Fruit fly (Drosophila melanogaster): ENCODE results near the gene SNF4Agamma.
A peak's percentile ranks its signal among the peaks of the same experiment; 100 is the strongest.

SNF4Agamma gene

DNA sequence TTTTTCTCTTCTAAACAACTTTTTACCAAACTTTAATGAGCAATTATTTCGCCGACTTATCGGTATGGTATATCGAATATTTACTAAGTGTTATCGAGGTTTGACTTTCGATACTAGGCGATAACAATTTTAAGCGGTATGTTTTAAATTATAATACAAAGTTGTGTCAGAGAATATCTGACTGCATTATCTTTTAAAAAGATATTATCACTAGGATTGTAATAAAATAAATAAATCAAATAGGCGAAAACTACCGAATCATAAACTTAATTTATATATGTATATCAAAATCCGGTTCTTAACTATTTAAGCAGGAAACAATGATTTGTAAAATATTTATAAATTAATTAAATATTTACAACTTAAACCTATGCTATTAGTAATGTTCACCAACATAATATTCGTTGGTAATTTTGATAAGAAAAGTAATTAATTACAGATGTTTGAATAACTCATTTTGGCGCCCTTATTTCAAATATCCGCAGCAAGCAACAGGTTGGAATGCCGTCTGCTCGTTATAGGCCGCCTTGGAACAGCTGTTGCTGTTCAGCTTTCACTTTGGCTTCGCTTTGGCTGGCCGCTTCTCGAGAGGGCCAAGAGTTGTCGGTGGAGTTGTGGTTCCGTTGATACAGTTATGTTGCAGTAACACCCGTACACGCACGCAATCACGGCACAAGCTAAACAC, 32.5 kb upstream of the SNF4Agamma start, which contains the start of the genes Sec15 and rtet (continued):
- TF ChIP-seq sisA (GFP tag; IDR thresholded peaks at IDR 0.05) (peak; percentile 29; the same call in 1 of the 2 replicates), CG7357 (GFP tag; IDR thresholded peaks at IDR 0.05) (no peak), unpg (GFP tag; optimal IDR thresholded peaks at IDR 0.05) (peak; percentile 36), Meics (GFP tag; optimal IDR thresholded peaks at IDR 0.05) (peak; percentile 62), CG1602 (GFP tag; optimal IDR thresholded peaks at IDR 0.05) (peak; percentile 15), CG13624 (GFP tag; optimal IDR thresholded peaks at IDR 0.05) (peak; percentile 45), pb (GFP tag; optimal IDR thresholded peaks at IDR 0.05) (no peak), dmrt11E (tag; optimal IDR thresholded peaks at IDR 0.05) (peak; percentile 76), CG34422 (GFP tag; IDR thresholded peaks at IDR 0.05) (peak; percentile 30; the same call in 2 of the 3 replicates), gsb (GFP tag; IDR thresholded peaks at IDR 0.05) (peak; percentile 45; the same call in 1 of the 2 replicates), CG9437 (GFP tag; optimal IDR thresholded peaks at IDR 0.05) (peak; percentile 50), CG15514 (GFP tag; optimal IDR thresholded peaks at IDR 0.05) (peak; percentile 61), bbx (GFP tag; IDR thresholded peaks at IDR 0.05; ENCODE audit: partially characterized antibody) (peak; percentile 60), CG2120 (GFP tag; optimal IDR thresholded peaks at IDR 0.05) (peak; percentile 84), CG30431 (GFP tag; optimal IDR thresholded peaks at IDR 0.05) (peak; percentile 27), Tbp (GFP tag; optimal IDR thresholded peaks at IDR 0.05) (no peak), Dip3 (GFP tag; optimal IDR thresholded peaks at IDR 0.05) (peak; percentile 17), p53 (GFP tag; optimal IDR thresholded peaks at IDR 0.05) (no peak), CG14014 (GFP tag; IDR thresholded peaks at IDR 0.05) (peak; percentile 42; the same call in 1 of the 2 replicates), hbn (GFP tag; IDR thresholded peaks at IDR 0.05; ENCODE audit: partially characterized antibody) (0 out of 2 replicates have a peak, but pooled peaks have one; percentile 26), CG17829 (tag; optimal IDR thresholded peaks at IDR 0.05) (peak; percentile 67), E2f2 (GFP tag; IDR thresholded peaks at IDR 0.05) (peak; percentile 80), ems (GFP tag; optimal IDR thresholded peaks at IDR 0.05) (no peak), Bgb (GFP tag; IDR thresholded peaks at IDR 0.05; ENCODE audit: partially characterized antibody) (peak; percentile 34), caup (GFP tag; optimal IDR thresholded peaks at IDR 0.05; ENCODE audit: severe bottlenecking) (peak; percentile 41), Mad (GFP tag; optimal IDR thresholded peaks at IDR 0.05) (peak; percentile 48), CG17385 (GFP tag; optimal IDR thresholded peaks at IDR 0.05) (peak; percentile 46), CG17568 (GFP tag; optimal IDR thresholded peaks at IDR 0.05) (no peak), CG7963 (GFP tag; IDR thresholded peaks at IDR 0.05; ENCODE audit: partially characterized antibody) (peak; percentile 22; the same call in 1 of the 3 replicates), Rfx (GFP tag; IDR thresholded peaks at IDR 0.05) (peak; percentile 72), Ets65A (GFP tag) (peak; percentile 93), Opbp (GFP tag; IDR thresholded peaks at IDR 0.05; ENCODE audit: partially characterized antibody) (peak; percentile 42), CG34224 (GFP tag; IDR thresholded peaks at IDR 0.05; ENCODE audit: partially characterized antibody) (peak; percentile 63; the same call in 2 of the 3 replicates), CG18262 (tag; optimal IDR thresholded peaks at IDR 0.05) (peak; percentile 54), CG16779 (GFP tag; IDR thresholded peaks at IDR 0.05) (0 out of 2 replicates have a peak, but pooled peaks have one; percentile 26), Xrp1 (GFP tag; IDR thresholded peaks at IDR 0.05) (peak; percentile 80), croc (GFP tag; conservative IDR thresholded peaks at IDR 0.05) (peak; percentile 28; the same call in 1 of the 3 replicates), CG16863 (GFP tag; optimal IDR thresholded peaks at IDR 0.05) (peak; percentile 65), disco-r (GFP tag; optimal IDR thresholded peaks at IDR 0.05) (no peak), bigmax (GFP tag; optimal IDR thresholded peaks at IDR 0.05) (no peak), NC2β (GFP tag; optimal IDR thresholded peaks at IDR 0.05) (peak; percentile 16), Hsf (GFP tag; optimal IDR thresholded peaks at IDR 0.05) (peak; percentile 60)
